Worm (Caenorhabditis elegans) whole organism, mixed stage, embryonic: ENCODE data around the gene Y62H9A.15.

Experiments used
- bed-3 ChIP-seq: fragments of 200-800 bp; sonication (Bioruptor generic); optimal IDR thresholded peaks from 3 replicates; lab custom pipeline; 2018; ENCODE audit warnings: mild to moderate bottlenecking, missing genetic modification characterization, moderate library complexity, missing compliant biosample characterization
- ceh-83 ChIP-seq: fragments of 200-800 bp; sonication (Bioruptor generic); optimal IDR thresholded peaks from 2 replicates; lab custom pipeline; 2018; ENCODE audit warnings: mild to moderate bottlenecking, missing genetic modification characterization, missing compliant biosample characterization
- drap-1 ChIP-seq: fragments of 200-800 bp; sonication (Bioruptor generic); optimal IDR thresholded peaks from 3 replicates; lab custom pipeline; 2018; ENCODE audit warnings: mild to moderate bottlenecking, missing genetic modification characterization, missing compliant biosample characterization
- lsy-2 ChIP-seq: fragments of 150-350 bp; optimal IDR thresholded peaks from 2 replicates; lab custom pipeline; 2014; ENCODE audit warnings: missing biosample characterization, missing genetic modification characterization
- mep-1 ChIP-seq: fragments of 150-350 bp; optimal IDR thresholded peaks from 2 replicates; lab custom pipeline; 2017; ENCODE audit warnings: missing biosample characterization, missing genetic modification reagents, missing genetic modification characterization, inconsistent platforms
- mls-2 ChIP-seq: sonication (generic microtip); optimal IDR thresholded peaks from 2 replicates; lab custom pipeline; 2016; ENCODE audit warnings: mild to moderate bottlenecking, missing genetic modification characterization, moderate library complexity, missing compliant biosample characterization
- nhr-237 ChIP-seq: fragments of 150-350 bp; optimal IDR thresholded peaks from 2 replicates; lab custom pipeline; 2014; ENCODE audit warnings: missing biosample characterization, missing genetic modification characterization
- nhr-76 ChIP-seq: sonication (generic microtip); optimal IDR thresholded peaks from 2 replicates; lab custom pipeline; 2017; ENCODE audit warnings: missing biosample characterization, missing genetic modification characterization
- snpc-4 ChIP-seq: fragments of 150-350 bp; optimal IDR thresholded peaks from 2 replicates; lab custom pipeline; 2014; ENCODE audit warnings: missing biosample characterization, missing genetic modification characterization
- sptf-1 ChIP-seq: sonication (generic microtip); optimal IDR thresholded peaks from 2 replicates; lab custom pipeline; 2017; ENCODE audit warnings: mild to moderate bottlenecking, missing genetic modification characterization, moderate library complexity, missing compliant biosample characterization
- unc-39 ChIP-seq: fragments of 150-350 bp; optimal IDR thresholded peaks from 2 replicates; lab custom pipeline; 2014; ENCODE audit warnings: missing biosample characterization, missing genetic modification characterization
- ztf-11 ChIP-seq: fragments of 150-350 bp; optimal IDR thresholded peaks from 2 replicates; lab custom pipeline; 2014; ENCODE audit warnings: missing biosample characterization, missing genetic modification characterization

DNA sequence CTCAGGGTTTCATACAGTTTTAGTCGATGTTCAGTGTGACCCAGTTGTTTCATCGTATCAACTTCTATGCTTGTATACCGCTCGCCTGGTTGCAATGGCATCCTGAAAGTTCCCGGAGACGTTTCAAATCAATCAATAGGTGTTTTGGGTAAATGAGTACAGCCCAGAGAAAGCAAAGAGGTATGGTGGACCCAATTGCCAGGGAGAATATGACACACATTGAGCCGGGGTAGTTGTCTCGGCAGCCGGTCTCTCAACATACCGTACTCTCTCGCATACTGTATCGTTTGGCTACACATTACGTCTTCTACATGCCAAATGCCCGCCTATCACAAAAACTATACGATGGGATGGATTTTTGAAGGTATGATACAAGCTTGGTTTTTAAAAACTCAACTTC is 11.9 kb downstream of the Y62H9A.15 start, which contains the start of gene Y62H9A.9:
- TF ChIP-seq mls-2 (tag; lab: Kevin White, UChicago) (no peak), ztf-11 (tag; lab: Kevin White, UChicago) (no peak), snpc-4 (tag; lab: Kevin White, UChicago) (no peak), sptf-1 (tag; lab: Kevin White, UChicago) (no peak), mep-1 (no peak), nhr-76 (tag; lab: Kevin White, UChicago) (no peak), bed-3 (GFP tag; lab: Kevin White, UChicago) (no peak), lsy-2 (tag; lab: Kevin White, UChicago) (no peak), drap-1 (GFP tag; lab: Kevin White, UChicago) (no peak), ceh-83 (GFP tag; lab: Kevin White, UChicago) (no peak), unc-39 (tag; lab: Kevin White, UChicago) (no peak), nhr-237 (no peak)
